Fruit fly (Drosophila melanogaster) whole organism, embryonic: Measurements from ENCODE around the gene wda.

ENCODE experiments used
- Adf1 ChIP-seq: fragments of 200-800 bp; sonication (Bioruptor generic); IDR thresholded peaks from 2 replicates; pipeline ENCODE4 v1.3.6; 2022; ENCODE audit warnings: missing biosample characterization, missing genetic modification characterization
- CG1024 ChIP-seq: fragments of 200-800 bp; sonication (Bioruptor generic); IDR thresholded peaks from 2 replicates; pipeline ENCODE4 v1.3.6; 2022; ENCODE audit warnings: missing biosample characterization, missing genetic modification characterization
- CG10274 ChIP-seq: fragments of 200-800 bp; sonication (Bioruptor generic); optimal IDR thresholded peaks from 3 replicates; lab custom pipeline; 2017; ENCODE audit warnings: missing biosample characterization, mild to moderate bottlenecking, missing genetic modification characterization
- CG10431 ChIP-seq: fragments of 200-800 bp; sonication (Bioruptor generic); optimal IDR thresholded peaks from 3 replicates; lab custom pipeline; 2018; ENCODE audit warnings: missing biosample characterization, mild to moderate bottlenecking, missing genetic modification characterization
- CG10543 ChIP-seq: fragments of 200-800 bp; sonication (Bioruptor generic); optimal IDR thresholded peaks from 3 replicates; lab custom pipeline; 2017; ENCODE audit warnings: missing biosample characterization, mild to moderate bottlenecking, missing genetic modification characterization, moderate library complexity
- CG12744 ChIP-seq: fragments of 200-800 bp; sonication (Bioruptor generic); optimal IDR thresholded peaks from 2 replicates; lab custom pipeline; 2016; ENCODE audit warnings: missing biosample characterization, missing genetic modification characterization
- CG13287 ChIP-seq: fragments of 200-800 bp; sonication (Bioruptor generic); IDR thresholded peaks from 2 replicates; pipeline ENCODE4 v1.3.6; 2022; ENCODE audit warnings: missing biosample characterization, missing genetic modification characterization; ENCODE audit not compliant: partially characterized antibody
- CG14441 ChIP-seq: fragments of 200-800 bp; sonication (Bioruptor generic); IDR thresholded peaks from 2 replicates; pipeline ENCODE4 v1.3.6; 2022; ENCODE audit warnings: missing biosample characterization, missing genetic modification characterization
- CG14667 ChIP-seq: fragments of 200-800 bp; sonication (Bioruptor generic); IDR thresholded peaks from 2 replicates; pipeline ENCODE4 v1.3.6; 2022; ENCODE audit warnings: missing biosample characterization, missing genetic modification characterization
- CG15269 ChIP-seq: fragments of 200-800 bp; sonication (Bioruptor generic); optimal IDR thresholded peaks from 2 replicates; lab custom pipeline; 2018; ENCODE audit warnings: missing biosample characterization, mild to moderate bottlenecking, missing genetic modification characterization, moderate library complexity
- CG1529 ChIP-seq: fragments of 200-800 bp; sonication (Bioruptor generic); optimal IDR thresholded peaks from 3 replicates; lab custom pipeline; 2018; ENCODE audit warnings: missing biosample characterization, missing genetic modification characterization
- CG15479 ChIP-seq: fragments of 200-800 bp; sonication (Bioruptor generic); optimal IDR thresholded peaks from 3 replicates; lab custom pipeline; 2019; ENCODE audit warnings: missing biosample characterization, mild to moderate bottlenecking, missing genetic modification characterization, moderate library complexity
- CG18262 ChIP-seq: fragments of 200-800 bp; optimal IDR thresholded peaks from 3 replicates; lab custom pipeline; 2019; ENCODE audit warnings: missing biosample characterization, mild to moderate bottlenecking, missing genetic modification characterization, moderate library complexity
- CG2199 ChIP-seq: fragments of 200-800 bp; sonication (Bioruptor generic); IDR thresholded peaks from 3 replicates; pipeline ENCODE4 v1.3.6; 2022; ENCODE audit warnings: missing biosample characterization, missing genetic modification characterization
- CG2875 ChIP-seq: fragments of 200-800 bp; sonication (Bioruptor generic); optimal IDR thresholded peaks from 2 replicates; lab custom pipeline; 2017; ENCODE audit warnings: missing biosample characterization, mild to moderate bottlenecking, missing genetic modification characterization, missing genetic modification reagents
- CG30431 ChIP-seq: fragments of 200-800 bp; sonication (Bioruptor generic); optimal IDR thresholded peaks from 2 replicates; lab custom pipeline; 2017; ENCODE audit warnings: missing biosample characterization, missing genetic modification characterization
- CG33213 ChIP-seq: fragments of 200-800 bp; sonication (Bioruptor generic); optimal IDR thresholded peaks from 3 replicates; lab custom pipeline; 2016; ENCODE audit warnings: missing biosample characterization, missing genetic modification characterization
- CG33557 ChIP-seq: fragments of 200-800 bp; sonication (Bioruptor generic); optimal IDR thresholded peaks from 2 replicates; lab custom pipeline; 2019; ENCODE audit warnings: missing biosample characterization, mild to moderate bottlenecking, missing genetic modification characterization, moderate library complexity
- CG3407 ChIP-seq: fragments of 200-800 bp; sonication (Bioruptor generic); optimal IDR thresholded peaks from 2 replicates; lab custom pipeline; 2018; ENCODE audit warnings: missing biosample characterization, mild to moderate bottlenecking, missing genetic modification characterization
- CG42726 ChIP-seq: fragments of 200-800 bp; sonication (Bioruptor generic); IDR thresholded peaks from 2 replicates; pipeline ENCODE4 v1.3.6; 2022; ENCODE audit warnings: missing biosample characterization, missing genetic modification characterization; ENCODE audit not compliant: partially characterized antibody
- CG4404 ChIP-seq: fragments of 200-800 bp; sonication (Bioruptor generic); IDR thresholded peaks from 2 replicates; pipeline ENCODE4 v1.3.6; 2022; ENCODE audit warnings: missing biosample characterization, missing genetic modification characterization
- CG4730 ChIP-seq: fragments of 200-800 bp; sonication (Bioruptor generic); IDR thresholded peaks from 2 replicates; pipeline ENCODE4 v1.3.6; 2022; ENCODE audit warnings: missing biosample characterization, missing genetic modification characterization
- CG5245 ChIP-seq: fragments of 200-800 bp; sonication (Bioruptor generic); optimal IDR thresholded peaks from 3 replicates; lab custom pipeline; 2016; ENCODE audit warnings: missing biosample characterization, missing genetic modification characterization
- CG6254 ChIP-seq: fragments of 200-800 bp; sonication (Bioruptor generic); optimal IDR thresholded peaks from 3 replicates; lab custom pipeline; 2017; ENCODE audit warnings: mild to moderate bottlenecking, missing biosample characterization, missing genetic modification reagents, missing genetic modification characterization
- CG6272 ChIP-seq: fragments of 200-800 bp; sonication (Bioruptor generic); IDR thresholded peaks from 2 replicates; pipeline ENCODE4 v1.3.6; 2022; ENCODE audit warnings: missing biosample characterization, missing genetic modification characterization
- CG6654 ChIP-seq: fragments of 200-800 bp; sonication (Bioruptor generic); optimal IDR thresholded peaks from 2 replicates; lab custom pipeline; 2017; ENCODE audit warnings: missing biosample characterization, mild to moderate bottlenecking, missing genetic modification characterization
- CG6791 ChIP-seq: fragments of 200-800 bp; sonication (Bioruptor generic); IDR thresholded peaks from 3 replicates; pipeline ENCODE4 v1.3.6; 2022; ENCODE audit warnings: missing biosample characterization, missing genetic modification characterization; ENCODE audit not compliant: partially characterized antibody
- CG7963 ChIP-seq: fragments of 200-800 bp; sonication (Bioruptor generic); IDR thresholded peaks from 3 replicates; pipeline ENCODE4 v1.3.6; 2022; ENCODE audit warnings: missing biosample characterization, missing genetic modification characterization; ENCODE audit not compliant: partially characterized antibody
- CG7987 ChIP-seq: fragments of 200-800 bp; sonication (Bioruptor generic); optimal IDR thresholded peaks from 2 replicates; lab custom pipeline; 2018; ENCODE audit warnings: missing biosample characterization, mild to moderate bottlenecking, missing genetic modification characterization, moderate library complexity
- CG9876 ChIP-seq: fragments of 200-800 bp; sonication (Bioruptor generic); optimal IDR thresholded peaks from 2 replicates; lab custom pipeline; 2016; ENCODE audit warnings: missing biosample characterization, missing genetic modification characterization
- Dad ChIP-seq: fragments of 200-800 bp; sonication (Bioruptor generic); optimal IDR thresholded peaks from 3 replicates; lab custom pipeline; 2016; ENCODE audit warnings: missing biosample characterization, missing genetic modification characterization
- Ets97D ChIP-seq: fragments of 200-800 bp; sonication (Bioruptor generic); optimal IDR thresholded peaks from 3 replicates; lab custom pipeline; 2016; ENCODE audit warnings: missing biosample characterization, missing genetic modification characterization
- NfI ChIP-seq: fragments of 200-800 bp; sonication (Bioruptor generic); optimal IDR thresholded peaks from 3 replicates; lab custom pipeline; 2018; ENCODE audit warnings: missing biosample characterization, mild to moderate bottlenecking, missing genetic modification characterization, moderate library complexity
- Optix ChIP-seq: fragments of 200-800 bp; sonication (Bioruptor generic); IDR thresholded peaks from 3 replicates; pipeline ENCODE4 v1.3.6; 2022; ENCODE audit warnings: missing biosample characterization, missing genetic modification characterization
- PHDP ChIP-seq: fragments of 200-800 bp; sonication (Bioruptor generic); optimal IDR thresholded peaks from 3 replicates; lab custom pipeline; 2018; ENCODE audit warnings: missing biosample characterization, mild to moderate bottlenecking, missing genetic modification characterization, moderate library complexity
- Sox100B ChIP-seq: fragments of 200-800 bp; sonication (Bioruptor generic); optimal IDR thresholded peaks from 3 replicates; lab custom pipeline; 2018; ENCODE audit warnings: missing biosample characterization, mild to moderate bottlenecking, missing genetic modification characterization
- ap ChIP-seq: fragments of 200-800 bp; sonication (Bioruptor generic); IDR thresholded peaks from 2 replicates; pipeline ENCODE4 v1.3.6; 2022; ENCODE audit warnings: missing biosample characterization, missing genetic modification characterization
- ase ChIP-seq: fragments of 200-800 bp; sonication (Bioruptor generic); IDR thresholded peaks from 3 replicates; pipeline ENCODE4 v1.3.6; 2022; ENCODE audit warnings: missing biosample characterization, missing genetic modification characterization
- chif ChIP-seq, 2 experiments: fragments of 200-800 bp; sonication (Bioruptor generic); optimal IDR thresholded peaks; 3 replicates each; lab custom pipeline; 2016; ENCODE audit warnings: missing biosample characterization in 2 of 2, missing genetic modification characterization in 2 of 2
- danr ChIP-seq: fragments of 200-800 bp; sonication (Bioruptor generic); IDR thresholded peaks from 2 replicates; pipeline ENCODE4 v1.3.6; 2022; ENCODE audit warnings: missing biosample characterization, missing genetic modification characterization
- gce ChIP-seq: fragments of 200-800 bp; sonication (Bioruptor generic); IDR thresholded peaks from 3 replicates; pipeline ENCODE4 v1.3.6; 2022; ENCODE audit warnings: missing biosample characterization, missing genetic modification characterization
- hkb ChIP-seq, 2 experiments: fragments of 200-800 bp in 1 of 2; fragments of >200 bp in 1 of 2; sonication (Bioruptor generic) in 1 of 2; IDR thresholded peaks in 1 of 2; optimal IDR thresholded peaks in 1 of 2; 2 replicates each; pipeline versions ENCODE4 v1.3.6 to Lab custom; 2017 to 2022; ENCODE audit warnings: missing biosample characterization in 1 of 2, missing genetic modification characterization in 1 of 2
- insv ChIP-seq, 2 experiments: fragments of 200-800 bp; sonication (Bioruptor generic); optimal IDR thresholded peaks; 3 replicates each; lab custom pipeline; 2016 to 2018; ENCODE audit warnings: missing biosample characterization in 2 of 2, missing genetic modification characterization in 2 of 2
- jumu ChIP-seq: fragments of 200-800 bp; sonication (Bioruptor generic); optimal IDR thresholded peaks from 3 replicates; lab custom pipeline; 2016; ENCODE audit warnings: missing biosample characterization, missing genetic modification characterization
- pfk ChIP-seq: fragments of 200-800 bp; sonication (Bioruptor generic); optimal IDR thresholded peaks from 2 replicates; lab custom pipeline; 2018; ENCODE audit warnings: missing biosample characterization, mild to moderate bottlenecking, missing genetic modification characterization, moderate library complexity
- sisA ChIP-seq: fragments of 200-800 bp; sonication (Bioruptor generic); IDR thresholded peaks from 2 replicates; pipeline ENCODE4 v1.3.6; 2022; ENCODE audit warnings: missing biosample characterization, missing genetic modification characterization
- slou ChIP-seq: fragments of 200-800 bp; sonication (Bioruptor generic); optimal IDR thresholded peaks from 3 replicates; lab custom pipeline; 2016; ENCODE audit warnings: missing biosample characterization, missing genetic modification characterization
- tgo ChIP-seq: fragments of 200-800 bp; sonication (Bioruptor generic); IDR thresholded peaks from 3 replicates; pipeline ENCODE4 v1.3.6; 2022; ENCODE audit warnings: missing biosample characterization, missing genetic modification characterization
- usp ChIP-seq: fragments of >200 bp; optimal IDR thresholded peaks from 2 replicates; lab custom pipeline; 2017; ENCODE audit warnings: missing biosample characterization, missing genetic modification characterization
- vvl ChIP-seq: fragments of 200-800 bp; sonication (Bioruptor generic); IDR thresholded peaks from 2 replicates; pipeline ENCODE4 v1.3.6; 2022; ENCODE audit warnings: missing biosample characterization, missing genetic modification characterization

The wda gene

DNA sequence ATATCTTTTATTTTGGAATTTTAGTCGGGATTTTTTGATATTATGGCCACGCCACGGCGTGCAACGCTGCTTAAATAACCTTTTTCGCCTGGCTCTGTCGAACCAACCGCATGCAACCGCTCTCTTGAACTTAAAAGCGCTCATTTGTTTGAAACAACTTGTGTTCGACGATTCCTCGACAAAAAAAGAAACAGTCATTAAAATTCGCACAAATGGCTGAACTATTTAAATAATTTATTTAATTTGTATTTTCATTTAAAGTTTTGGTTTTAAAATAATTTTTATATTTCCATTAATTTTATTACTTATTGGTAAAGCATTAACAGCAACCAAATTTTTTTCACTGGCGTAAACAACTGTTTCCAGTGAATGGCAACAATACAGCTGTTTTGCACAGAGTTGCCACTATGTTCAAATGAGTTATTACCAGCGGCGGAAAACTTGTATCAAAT is 22.9 kb upstream of the wda start, which contains the start of the genes orb and Cdc16 (continued):
- TF ChIP-seq CG33213 (GFP tag; lab: Kevin White, UChicago) (peak; percentile 35), CG6654 (GFP tag; lab: Kevin White, UChicago) (peak; percentile 47), Dad (GFP tag; lab: Kevin White, UChicago) (peak; percentile 54), usp (GFP tag; lab: Kevin White, UChicago) (no peak), CG18262 (tag; lab: Kevin White, UChicago) (peak; percentile 91), CG10274 (peak; percentile 15), CG14441 (peak; percentile 91), CG4404 (GFP tag; lab: Robert Waterston, UW) (peak; percentile 67), CG10543 (GFP tag; lab: Kevin White, UChicago) (peak; percentile 83), chif (GFP tag; optimal IDR thresholded peaks at IDR 0.05; lab: Kevin White, UChicago) (peak; percentile 61 to 69), CG4730 (GFP tag; lab: Robert Waterston, UW) (peak; percentile 89), CG5245 (GFP tag; lab: Kevin White, UChicago) (peak; percentile 89), jumu (no peak), tgo (peak; percentile 93), PHDP (peak; percentile 97), CG3407 (GFP tag; lab: Kevin White, UChicago) (peak; percentile 79), CG2199 (0 out of 3 replicates have a peak, but pooled peaks have one; percentile 37), CG6272 (peak; percentile 88), CG6254 (GFP tag; lab: Kevin White, UChicago) (peak; percentile 82), CG9876 (GFP tag; lab: Kevin White, UChicago) (peak; percentile 47), CG1529 (GFP tag; lab: Kevin White, UChicago) (peak; percentile 76), gce (GFP tag; lab: Robert Waterston, UW) (peak; percentile 90), CG1024 (GFP tag; lab: Robert Waterston, UW) (peak; percentile 64), vvl (peak; percentile 97), CG33557 (GFP tag; lab: Kevin White, UChicago) (peak; percentile 75), Ets97D (peak; percentile 63), CG14667 (GFP tag; lab: Robert Waterston, UW) (peak; percentile 86), insv (GFP tag; optimal IDR thresholded peaks at IDR 0.05; lab: Kevin White, UChicago) (peak in 1 of 2 experiments; percentile 69), hkb (optimal IDR thresholded peaks at IDR 0.05; lab: Kevin White, UChicago) (no peak), hkb (GFP tag; IDR thresholded peaks at IDR 0.05; lab: Robert Waterston, UW) (peak; percentile 94), CG15269 (tag; lab: Kevin White, UChicago) (peak; percentile 94), CG12744 (GFP tag; lab: Kevin White, UChicago) (peak; percentile 48), CG6791 (GFP tag; lab: Robert Waterston, UW) (no peak), slou (GFP tag; lab: Kevin White, UChicago) (peak; percentile 83), CG10431 (GFP tag; lab: Kevin White, UChicago) (peak; percentile 60), CG7963 (no peak), CG13287 (GFP tag; lab: Robert Waterston, UW) (peak; percentile 60; the same call in 1 of the 2 replicates), CG42726 (GFP tag; lab: Robert Waterston, UW) (no peak), CG7987 (GFP tag; lab: Kevin White, UChicago) (peak; percentile 77), ap (GFP tag; lab: Robert Waterston, UW) (peak; percentile 85), CG15479 (GFP tag; lab: Kevin White, UChicago) (no peak), Optix (GFP tag; lab: Robert Waterston, UW) (peak; percentile 64; the same call in 2 of the 3 replicates), CG2875 (GFP tag; lab: Kevin White, UChicago) (peak; percentile 76), sisA (GFP tag; lab: Robert Waterston, UW) (peak; percentile 92), pfk (GFP tag; lab: Kevin White, UChicago) (no peak), NfI (GFP tag; lab: Kevin White, UChicago) (peak; percentile 91), Sox100B (GFP tag; lab: Kevin White, UChicago) (peak; percentile 85), ase (GFP tag; lab: Robert Waterston, UW) (peak; percentile 87), danr (peak; percentile 60; the same call in 1 of the 2 replicates), Adf1 (GFP tag; lab: Robert Waterston, UW) (peak; percentile 73), CG30431 (GFP tag; lab: Kevin White, UChicago) (peak; percentile 68)
